Fruit fly (Drosophila melanogaster): ENCODE measurements around the gene CG3982.

CG3982 gene

dm6 chr3L:9410754-9411423, 6.3 kb downstream of the CG3982 start, which contains the start of the genes CG4022 and Cpsf5 (continued):
- no peak for TF ChIP-seq CG12236 (GFP tag; optimal IDR thresholded peaks at IDR 0.05)
- peak; percentile 32 for TF ChIP-seq Usf (GFP tag; optimal IDR thresholded peaks at IDR 0.05)
- no peak for TF ChIP-seq fu2 (GFP tag; optimal IDR thresholded peaks at IDR 0.05)
- peak; percentile 87 for TF ChIP-seq CG17328 (GFP tag; IDR thresholded peaks at IDR 0.05)
- TF ChIP-seq CG13894 (tag; optimal IDR thresholded peaks at IDR 0.05) = no peak
- TF ChIP-seq Asciz (GFP tag; optimal IDR thresholded peaks at IDR 0.05) = peak; percentile 52
- TF ChIP-seq CG30403 (GFP tag; optimal IDR thresholded peaks at IDR 0.05) = peak; percentile 90
- peak in 1 of 2 experiments; percentile 36 for TF ChIP-seq Eip74EF (GFP tag; optimal IDR thresholded peaks at IDR 0.05)
- no peak for TF ChIP-seq her (GFP tag; optimal IDR thresholded peaks at IDR 0.05)
- TF ChIP-seq hb (GFP tag; IDR thresholded peaks at IDR 0.05; ENCODE audit: partially characterized antibody) = no peak
- peak; percentile 85 for TF ChIP-seq az2 (GFP tag; optimal IDR thresholded peaks at IDR 0.05)
- TF ChIP-seq eyg (GFP tag; optimal IDR thresholded peaks at IDR 0.05) = peak; percentile 2
- TF ChIP-seq CG7745 (tag; optimal IDR thresholded peaks at IDR 0.05) = peak; percentile 99
- peak; percentile 87 for TF ChIP-seq ken (GFP tag; IDR thresholded peaks at IDR 0.05)
- peak; percentile 72 for TF ChIP-seq bab2 (GFP tag; optimal IDR thresholded peaks at IDR 0.05)
- peak; percentile 43 for TF ChIP-seq salm (tag; optimal IDR thresholded peaks at IDR 0.05)
- TF ChIP-seq CG32532 (GFP tag; IDR thresholded peaks at IDR 0.05) = peak; percentile 91
- no peak for TF ChIP-seq CG14965 (GFP tag; optimal IDR thresholded peaks at IDR 0.05; ENCODE audit: borderline replicate concordance)
- peak; percentile 91 for TF ChIP-seq CG12659 (GFP tag; optimal IDR thresholded peaks at IDR 0.05)
- TF ChIP-seq CG11504 (tag; optimal IDR thresholded peaks at IDR 0.05) = peak; percentile 82
- no peak for TF ChIP-seq sc (optimal IDR thresholded peaks at IDR 0.05)
- peak; percentile 16 for TF ChIP-seq sc (GFP tag; optimal IDR thresholded peaks at IDR 0.05)
- TF ChIP-seq pan (optimal IDR thresholded peaks at IDR 0.05) = no peak
- peak in 1 of 2 experiments; percentile 86 for TF ChIP-seq pan (GFP tag; optimal IDR thresholded peaks at IDR 0.05 in 1 of 2, IDR thresholded peaks at IDR 0.05 in 1 of 2)
- peak; percentile 88 for TF ChIP-seq CG3847 (GFP tag; IDR thresholded peaks at IDR 0.05)
- TF ChIP-seq CrebB (tag; optimal IDR thresholded peaks at IDR 0.05) = peak; percentile 75
- peak; percentile 47 for TF ChIP-seq BtbVII (GFP tag; optimal IDR thresholded peaks at IDR 0.05)
- TF ChIP-seq Hmr (GFP tag; optimal IDR thresholded peaks at IDR 0.05) = peak; percentile 85
- TF ChIP-seq CG4282 (GFP tag; optimal IDR thresholded peaks at IDR 0.05) = no peak
- TF ChIP-seq CG12942 (GFP tag; optimal IDR thresholded peaks at IDR 0.05) = peak; percentile 73
- peak; percentile 52 for TF ChIP-seq CG11723 (GFP tag; optimal IDR thresholded peaks at IDR 0.05)
- peak; percentile 60 for TF ChIP-seq Deaf1 (tag; optimal IDR thresholded peaks at IDR 0.05)
- TF ChIP-seq sug (tag; optimal IDR thresholded peaks at IDR 0.05) = peak; percentile 89
- peak; percentile 84 for TF ChIP-seq CG12299 (tag; optimal IDR thresholded peaks at IDR 0.05)
- peak; percentile 36 for TF ChIP-seq CG8281 (tag; optimal IDR thresholded peaks at IDR 0.05)
- 0 out of 2 replicates have a peak, but pooled peaks have one; percentile 29 for TF ChIP-seq sens-2 (GFP tag; IDR thresholded peaks at IDR 0.05)
- TF ChIP-seq da (GFP tag; optimal IDR thresholded peaks at IDR 0.05) = peak; percentile 21
- TF ChIP-seq Bgb (GFP tag; IDR thresholded peaks at IDR 0.05; ENCODE audit: partially characterized antibody) = peak; percentile 23; the same call in 1 of the 2 replicates
- no peak for TF ChIP-seq CG17612 (GFP tag; IDR thresholded peaks at IDR 0.05)
- peak; percentile 85 for TF ChIP-seq Hsf (GFP tag; optimal IDR thresholded peaks at IDR 0.05)
- TF ChIP-seq stwl (tag; optimal IDR thresholded peaks at IDR 0.05) = peak; percentile 73
- peak; percentile 78 for TF ChIP-seq CG7556 (GFP tag; optimal IDR thresholded peaks at IDR 0.05)
- peak; percentile 79; the same call in 1 of the 3 replicates for TF ChIP-seq C15 (GFP tag; IDR thresholded peaks at IDR 0.05)
- TF ChIP-seq CG6272 (GFP tag; IDR thresholded peaks at IDR 0.05) = peak; percentile 66
- TF ChIP-seq CG32767 (GFP tag; IDR thresholded peaks at IDR 0.05) = peak; percentile 91
- TF ChIP-seq Gsc (GFP tag; IDR thresholded peaks at IDR 0.05) = no peak
- peak; percentile 68 for TF ChIP-seq CG13287 (GFP tag; IDR thresholded peaks at IDR 0.05; ENCODE audit: partially characterized antibody)
- peak; percentile 69 for TF ChIP-seq Six4 (GFP tag; optimal IDR thresholded peaks at IDR 0.05)
- TF ChIP-seq CG7963 (GFP tag; IDR thresholded peaks at IDR 0.05; ENCODE audit: partially characterized antibody) = no peak
- TF ChIP-seq CG1529 (GFP tag; optimal IDR thresholded peaks at IDR 0.05) = peak; percentile 76

All from whole organism, embryonic.